Fruit fly (Drosophila melanogaster) whole organism, embryonic: ENCODE measurements around the gene His3.3B.

ENCODE experiments used
- Blimp-1 ChIP-seq: fragments of 200-800 bp; sonication (Bioruptor generic); optimal IDR thresholded peaks from 3 replicates; lab custom pipeline; 2018; ENCODE audit warnings: missing biosample characterization, missing genetic modification characterization, mild to moderate bottlenecking, moderate library complexity, missing genetic modification reagents
- BtbVII ChIP-seq: fragments of 200-800 bp; sonication (Bioruptor generic); optimal IDR thresholded peaks from 3 replicates; lab custom pipeline; 2017; ENCODE audit warnings: missing biosample characterization, mild to moderate bottlenecking, missing genetic modification characterization
- CG10267 ChIP-seq: fragments of 200-800 bp; sonication (Bioruptor generic); optimal IDR thresholded peaks from 2 replicates; lab custom pipeline; 2018; ENCODE audit warnings: missing biosample characterization, mild to moderate bottlenecking, missing genetic modification characterization, moderate library complexity
- CG10543 ChIP-seq: fragments of 200-800 bp; sonication (Bioruptor generic); optimal IDR thresholded peaks from 3 replicates; lab custom pipeline; 2017; ENCODE audit warnings: missing biosample characterization, mild to moderate bottlenecking, missing genetic modification characterization, moderate library complexity
- CG14860 ChIP-seq: fragments of 200-800 bp; sonication (Bioruptor generic); IDR thresholded peaks from 3 replicates; pipeline ENCODE4 v1.3.6; 2022; ENCODE audit warnings: missing biosample characterization, missing genetic modification characterization; ENCODE audit not compliant: partially characterized antibody
- CG15269 ChIP-seq: fragments of 200-800 bp; sonication (Bioruptor generic); optimal IDR thresholded peaks from 2 replicates; lab custom pipeline; 2018; ENCODE audit warnings: missing biosample characterization, mild to moderate bottlenecking, missing genetic modification characterization, moderate library complexity
- CG17361 ChIP-seq: fragments of 200-800 bp; sonication (Bioruptor generic); IDR thresholded peaks from 3 replicates; pipeline ENCODE4 v1.3.6; 2022; ENCODE audit warnings: missing biosample characterization, missing genetic modification characterization
- CG18262 ChIP-seq: fragments of 200-800 bp; optimal IDR thresholded peaks from 3 replicates; lab custom pipeline; 2019; ENCODE audit warnings: missing biosample characterization, mild to moderate bottlenecking, missing genetic modification characterization, moderate library complexity
- CG2875 ChIP-seq: fragments of 200-800 bp; sonication (Bioruptor generic); optimal IDR thresholded peaks from 2 replicates; lab custom pipeline; 2017; ENCODE audit warnings: missing biosample characterization, mild to moderate bottlenecking, missing genetic modification characterization, missing genetic modification reagents
- CG31441 ChIP-seq: fragments of 200-800 bp; sonication (Bioruptor generic); IDR thresholded peaks from 2 replicates; pipeline ENCODE4 v1.3.6; 2022; ENCODE audit warnings: missing biosample characterization, missing genetic modification characterization
- CG3281 ChIP-seq: fragments of 200-800 bp; sonication (Bioruptor generic); optimal IDR thresholded peaks from 3 replicates; lab custom pipeline; 2017; ENCODE audit warnings: missing biosample characterization, mild to moderate bottlenecking, missing genetic modification characterization
- CG4730 ChIP-seq: fragments of 200-800 bp; sonication (Bioruptor generic); IDR thresholded peaks from 2 replicates; pipeline ENCODE4 v1.3.6; 2022; ENCODE audit warnings: missing biosample characterization, missing genetic modification characterization
- CG7556 ChIP-seq: fragments of 200-800 bp; sonication (Bioruptor generic); optimal IDR thresholded peaks from 2 replicates; lab custom pipeline; 2017; ENCODE audit warnings: missing biosample characterization, mild to moderate bottlenecking, missing genetic modification characterization
- CG7839 ChIP-seq: fragments of 200-800 bp; sonication (Bioruptor generic); optimal IDR thresholded peaks from 3 replicates; lab custom pipeline; 2018; ENCODE audit warnings: missing biosample characterization, mild to moderate bottlenecking, missing genetic modification characterization, moderate library complexity
- CG8388 ChIP-seq: fragments of 200-800 bp; sonication (Bioruptor generic); optimal IDR thresholded peaks from 2 replicates; lab custom pipeline; 2019; ENCODE audit warnings: missing biosample characterization, mild to moderate bottlenecking, missing genetic modification characterization, moderate library complexity
- CG9215 ChIP-seq: fragments of 200-800 bp; sonication (Bioruptor generic); IDR thresholded peaks from 2 replicates; pipeline ENCODE4 v1.3.6; 2022; ENCODE audit warnings: missing biosample characterization, missing genetic modification characterization
- CG9876 ChIP-seq: fragments of 200-800 bp; sonication (Bioruptor generic); optimal IDR thresholded peaks from 2 replicates; lab custom pipeline; 2016; ENCODE audit warnings: missing biosample characterization, missing genetic modification characterization
- D19B ChIP-seq: fragments of 200-800 bp; sonication (Bioruptor generic); optimal IDR thresholded peaks from 2 replicates; lab custom pipeline; 2017; ENCODE audit warnings: missing biosample characterization, mild to moderate bottlenecking, missing genetic modification characterization
- HLH4C ChIP-seq: fragments of 200-800 bp; sonication (Bioruptor generic); IDR thresholded peaks from 3 replicates; pipeline ENCODE4 v1.3.6; 2022; ENCODE audit warnings: missing biosample characterization, missing genetic modification characterization; ENCODE audit not compliant: partially characterized antibody
- Hand ChIP-seq: fragments of 200-800 bp; sonication (Bioruptor generic); optimal IDR thresholded peaks from 2 replicates; lab custom pipeline; 2017; ENCODE audit warnings: mild to moderate bottlenecking, missing biosample characterization, missing genetic modification reagents, missing genetic modification characterization
- Hsf ChIP-seq: fragments of 200-800 bp; sonication (Bioruptor generic); optimal IDR thresholded peaks from 3 replicates; lab custom pipeline; 2016; ENCODE audit warnings: missing biosample characterization, missing genetic modification characterization
- PHDP ChIP-seq: fragments of 200-800 bp; sonication (Bioruptor generic); optimal IDR thresholded peaks from 3 replicates; lab custom pipeline; 2018; ENCODE audit warnings: missing biosample characterization, mild to moderate bottlenecking, missing genetic modification characterization, moderate library complexity
- Sox100B ChIP-seq: fragments of 200-800 bp; sonication (Bioruptor generic); optimal IDR thresholded peaks from 3 replicates; lab custom pipeline; 2018; ENCODE audit warnings: missing biosample characterization, mild to moderate bottlenecking, missing genetic modification characterization
- Vsx1 ChIP-seq: fragments of 200-800 bp; sonication (Bioruptor generic); optimal IDR thresholded peaks from 2 replicates; lab custom pipeline; 2017; ENCODE audit warnings: missing biosample characterization, mild to moderate bottlenecking, missing genetic modification characterization, missing genetic modification reagents
- bowl ChIP-seq: fragments of 200-800 bp; sonication (Bioruptor generic); IDR thresholded peaks from 2 replicates; pipeline ENCODE4 v1.3.6; 2022; ENCODE audit warnings: missing biosample characterization, missing genetic modification characterization
- bsh ChIP-seq, 2 experiments: fragments of 200-800 bp; sonication (Bioruptor generic); optimal IDR thresholded peaks; 2 replicates each; lab custom pipeline; 2017 to 2018; ENCODE audit warnings: mild to moderate bottlenecking in 2 of 2, missing biosample characterization in 2 of 2, missing genetic modification characterization in 2 of 2, moderate library complexity in 1 of 2
- caup ChIP-seq: fragments of 200-800 bp; sonication (Bioruptor generic); optimal IDR thresholded peaks from 3 replicates; lab custom pipeline; 2017; ENCODE audit warnings: missing biosample characterization, mild to moderate bottlenecking, missing genetic modification characterization, moderate library complexity; ENCODE audit not compliant: severe bottlenecking
- chinmo ChIP-seq: fragments of 200-800 bp; sonication (Bioruptor generic); IDR thresholded peaks from 4 replicates; pipeline ENCODE4 v1.3.6; 2022; ENCODE audit warnings: missing biosample characterization, missing genetic modification characterization; ENCODE audit not compliant: partially characterized antibody
- crol ChIP-seq: fragments of 200-800 bp; sonication (Bioruptor generic); IDR thresholded peaks from 2 replicates; pipeline ENCODE4 v1.3.6; 2022; ENCODE audit warnings: missing biosample characterization, missing genetic modification characterization
- dmrt99B ChIP-seq: fragments of 200-800 bp; sonication (Bioruptor generic); optimal IDR thresholded peaks from 2 replicates; lab custom pipeline; 2018; ENCODE audit warnings: missing biosample characterization, mild to moderate bottlenecking, missing genetic modification characterization, moderate library complexity
- fd3F ChIP-seq: fragments of 200-800 bp; sonication (Bioruptor generic); optimal IDR thresholded peaks from 2 replicates; lab custom pipeline; 2018; ENCODE audit warnings: missing biosample characterization, mild to moderate bottlenecking, missing genetic modification characterization, moderate library complexity
- gsb ChIP-seq: fragments of 200-800 bp; sonication (Bioruptor generic); IDR thresholded peaks from 2 replicates; pipeline ENCODE4 v1.3.6; 2022; ENCODE audit warnings: missing biosample characterization, missing genetic modification characterization
- ind ChIP-seq: fragments of 200-800 bp; sonication (Bioruptor generic); optimal IDR thresholded peaks from 3 replicates; lab custom pipeline; 2016; ENCODE audit warnings: missing biosample characterization, missing genetic modification characterization
- kay ChIP-seq: fragments of 200-800 bp; sonication (Bioruptor generic); optimal IDR thresholded peaks from 2 replicates; lab custom pipeline; 2016; ENCODE audit warnings: missing biosample characterization, missing genetic modification characterization
- nerfin-1 ChIP-seq: fragments of 200-800 bp; sonication (Bioruptor generic); optimal IDR thresholded peaks from 3 replicates; lab custom pipeline; 2019; ENCODE audit warnings: missing biosample characterization, mild to moderate bottlenecking, missing genetic modification characterization, moderate library complexity
- phol ChIP-seq: fragments of 200-800 bp; sonication (Bioruptor generic); optimal IDR thresholded peaks from 3 replicates; lab custom pipeline; 2018; ENCODE audit warnings: missing biosample characterization, mild to moderate bottlenecking, missing genetic modification characterization, moderate library complexity
- pita ChIP-seq: fragments of 200-800 bp; sonication (Bioruptor generic); optimal IDR thresholded peaks from 2 replicates; lab custom pipeline; 2017; ENCODE audit warnings: missing biosample characterization, mild to moderate bottlenecking, missing genetic modification characterization
- prd ChIP-seq, 3 experiments: fragments of >200 bp in 2 of 3; fragments of 200-800 bp in 1 of 3; sonication (Bioruptor generic) in 1 of 3; optimal IDR thresholded peaks in 2 of 3; IDR thresholded peaks in 1 of 3; 2 replicates in 2 of 3; 3 replicates in 1 of 3; pipeline versions ENCODE4 v1.3.6 to Lab custom; 2017 to 2022; ENCODE audit warnings: missing biosample characterization in 1 of 3, missing genetic modification characterization in 1 of 3
- pum ChIP-seq: fragments of 200-800 bp; sonication (Bioruptor generic); optimal IDR thresholded peaks from 2 replicates; lab custom pipeline; 2016; ENCODE audit warnings: missing biosample characterization, missing genetic modification characterization
- schlank ChIP-seq: fragments of 200-800 bp; sonication (Bioruptor generic); optimal IDR thresholded peaks from 2 replicates; lab custom pipeline; 2018; ENCODE audit warnings: missing biosample characterization, mild to moderate bottlenecking, missing genetic modification characterization
- sens ChIP-seq: fragments of 200-800 bp; sonication (Bioruptor generic); peaks from one replicate; lab custom pipeline; 2016; ENCODE audit warnings: missing biosample characterization, missing genetic modification characterization
- sisA ChIP-seq: fragments of 200-800 bp; sonication (Bioruptor generic); IDR thresholded peaks from 2 replicates; pipeline ENCODE4 v1.3.6; 2022; ENCODE audit warnings: missing biosample characterization, missing genetic modification characterization
- slp2 ChIP-seq: fragments of 200-800 bp; sonication (Bioruptor generic); optimal IDR thresholded peaks from 2 replicates; lab custom pipeline; 2016; ENCODE audit warnings: missing biosample characterization, missing genetic modification characterization

His3.3B gene

DNA sequence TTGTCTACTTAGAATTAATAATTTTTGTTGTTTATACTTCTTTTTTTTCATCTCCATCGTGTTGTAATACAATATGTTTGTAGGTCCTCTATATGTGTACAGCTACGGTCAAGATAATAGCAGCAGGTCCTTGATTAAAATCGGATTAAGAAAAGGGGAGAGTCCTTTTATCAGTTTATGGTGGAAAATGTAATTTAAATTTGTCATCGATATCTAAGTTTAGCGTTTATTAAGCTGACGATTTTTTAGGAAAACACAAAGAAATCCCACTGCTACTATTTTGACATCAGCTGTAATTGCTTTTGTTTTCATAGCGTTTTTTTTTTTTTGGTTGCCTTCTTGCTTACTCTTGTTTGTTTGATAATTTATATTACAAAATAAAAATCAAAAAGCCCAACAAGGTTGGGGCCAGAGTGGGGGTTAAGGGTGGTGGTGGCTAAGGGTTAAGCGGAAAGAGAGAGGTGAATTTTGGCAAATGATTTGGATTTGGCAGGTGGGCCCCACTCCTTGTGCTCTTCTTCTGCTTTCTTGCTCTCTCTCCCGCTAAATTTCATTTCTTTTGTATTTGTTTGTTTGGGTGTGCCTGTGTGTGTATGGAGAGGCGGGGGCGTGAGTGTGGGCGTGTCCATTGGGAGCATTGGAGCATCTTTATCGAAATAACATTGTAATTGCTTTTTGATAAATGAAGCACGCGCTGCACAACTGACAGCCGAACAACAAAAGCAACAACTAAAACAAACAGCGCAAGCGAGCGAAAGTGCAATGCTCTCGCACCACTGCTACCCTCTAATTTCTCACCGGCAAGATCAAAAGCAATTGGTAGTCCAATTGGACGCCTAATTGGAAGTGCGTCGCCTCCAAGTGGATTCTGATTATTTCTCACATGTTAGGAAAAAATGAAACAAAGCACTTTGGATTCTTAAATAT lies 35.4 kb downstream of the His3.3B start (continued):
- TF ChIP-seq fd3F: no peak

DNA sequence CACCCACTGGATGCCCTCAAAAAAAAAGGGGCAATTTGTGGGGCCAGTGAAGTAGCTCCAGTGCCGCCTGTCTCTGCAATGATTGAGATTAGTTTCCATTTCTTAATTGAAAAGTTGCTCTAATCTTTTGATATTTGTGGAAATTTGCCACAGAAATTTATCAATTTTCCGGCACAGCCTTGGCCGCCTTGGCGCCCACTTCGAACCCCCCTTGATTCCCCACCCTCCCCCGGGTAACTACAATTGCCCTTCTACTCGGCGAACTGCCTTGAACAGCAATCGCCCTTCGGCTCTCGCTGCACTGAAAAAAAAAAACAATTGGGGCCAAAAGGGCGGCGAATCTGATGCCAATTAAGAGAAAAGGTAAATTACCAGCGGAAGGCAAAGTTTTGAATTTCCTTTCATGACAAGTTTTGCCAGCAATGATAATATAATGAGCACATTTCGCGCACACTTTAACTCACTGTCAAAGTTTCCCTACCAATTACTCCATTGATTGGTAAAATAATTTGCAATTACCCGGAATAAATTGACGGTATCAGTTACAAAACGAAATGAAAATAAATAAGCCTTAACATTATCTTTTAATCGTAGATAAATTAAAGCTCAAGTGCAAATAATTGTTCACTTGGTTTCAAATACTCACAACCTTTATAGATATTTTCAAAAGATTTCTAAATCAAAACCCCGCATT lies 36.7 kb downstream of the His3.3B start:
- TF ChIP-seq schlank (tag; lab: Kevin White, UChicago) (no peak), crol (GFP tag; lab: Robert Waterston, UW) (peak; percentile 73), pum (peak; percentile 10), nerfin-1 (peak; percentile 15), bsh (GFP tag; optimal IDR thresholded peaks at IDR 0.05; lab: Kevin White, UChicago) (peak in 1 of 2 experiments; percentile 18), dmrt99B (tag; lab: Kevin White, UChicago) (peak; percentile 60), CG9876 (GFP tag; lab: Kevin White, UChicago) (no peak), CG9215 (GFP tag; lab: Robert Waterston, UW) (no peak), BtbVII (GFP tag; lab: Kevin White, UChicago) (peak; percentile 36), CG17361 (GFP tag; lab: Robert Waterston, UW) (peak; percentile 49; the same call in 2 of the 3 replicates), CG2875 (peak; percentile 4), sens (GFP tag; lab: Kevin White, UChicago) (peak; percentile 73), CG31441 (peak; percentile 35; the same call in 1 of the 2 replicates), phol (peak; percentile 46), CG15269 (tag; lab: Kevin White, UChicago) (peak; percentile 50), Hsf (GFP tag; lab: Kevin White, UChicago) (peak; percentile 7), CG18262 (tag; lab: Kevin White, UChicago) (peak; percentile 58), CG7556 (peak; percentile 65), kay (no peak), CG10267 (peak; percentile 8), Vsx1 (GFP tag; lab: Kevin White, UChicago) (no peak), CG14860 (no peak), D19B (GFP tag; lab: Kevin White, UChicago) (peak; percentile 7), CG3281 (peak; percentile 33), HLH4C (GFP tag; lab: Robert Waterston, UW) (no peak), ind (GFP tag; lab: Kevin White, UChicago) (peak; percentile 31), pita (no peak), Hand (GFP tag; lab: Kevin White, UChicago) (peak; percentile 11), CG10543 (no peak), CG8388 (GFP tag; lab: Kevin White, UChicago) (peak; percentile 20), Sox100B (GFP tag; lab: Kevin White, UChicago) (peak; percentile 67), bowl (no peak), CG4730 (no peak), CG7839 (peak; percentile 37), slp2 (GFP tag; lab: Kevin White, UChicago) (peak; percentile 30), sisA (GFP tag; lab: Robert Waterston, UW) (peak; percentile 32; the same call in 1 of the 2 replicates), Blimp-1 (peak; percentile 15), PHDP (peak; percentile 6), gsb (no peak), chinmo (GFP tag; lab: Robert Waterston, UW) (no peak), caup (peak; percentile 16), prd (optimal IDR thresholded peaks at IDR 0.05; lab: Kevin White, UChicago) (no peak), prd (GFP tag; IDR thresholded peaks at IDR 0.05; lab: Robert Waterston, UW) (peak; percentile 41; the same call in 1 of the 3 replicates)
